Worm (Caenorhabditis elegans) whole organism, L2 larva: ENCODE measurements around the gene F23D12.4.

Source experiments
- ama-1 ChIP-seq: fragments of 150-350 bp; optimal IDR thresholded peaks from 2 replicates; lab custom pipeline; 2018; ENCODE audit warnings: inconsistent platforms
- ceh-82 ChIP-seq: fragments of 150-350 bp; optimal IDR thresholded peaks from 2 replicates; lab custom pipeline; 2014; ENCODE audit warnings: missing biosample characterization, missing genetic modification characterization
- egl-27 ChIP-seq: sonication (generic microtip); optimal IDR thresholded peaks from 3 replicates; lab custom pipeline; 2017; ENCODE audit warnings: missing biosample characterization, missing genetic modification reagents, missing genetic modification characterization
- lin-11 ChIP-seq: fragments of 150-350 bp; sonication (generic microtip); optimal IDR thresholded peaks from 2 replicates; lab custom pipeline; 2014; ENCODE audit warnings: missing biosample characterization, missing genetic modification characterization, inconsistent platforms, mixed read lengths
- lin-13 ChIP-seq: fragments of 150-350 bp; optimal IDR thresholded peaks from 2 replicates; lab custom pipeline; 2014; ENCODE audit warnings: missing biosample characterization, missing genetic modification reagents, missing genetic modification characterization
- nhr-6 ChIP-seq: fragments of 150-350 bp; optimal IDR thresholded peaks from 2 replicates; lab custom pipeline; 2014; ENCODE audit warnings: missing biosample characterization, missing genetic modification characterization
- nhr-77 ChIP-seq: fragments of 150-350 bp; optimal IDR thresholded peaks from 2 replicates; lab custom pipeline; 2014; ENCODE audit warnings: missing biosample characterization, missing genetic modification characterization
- sem-4 ChIP-seq: fragments of 150-350 bp; optimal IDR thresholded peaks from 2 replicates; lab custom pipeline; 2014; ENCODE audit warnings: missing biosample characterization, missing genetic modification reagents, missing genetic modification characterization
- skn-1 ChIP-seq: sonication (generic microtip); optimal IDR thresholded peaks from 2 replicates; lab custom pipeline; 2017; ENCODE audit warnings: missing biosample characterization, missing genetic modification characterization
- unc-62 ChIP-seq: fragments of 150-350 bp; optimal IDR thresholded peaks from 2 replicates; lab custom pipeline; 2014; ENCODE audit warnings: missing biosample characterization, missing genetic modification reagents, missing genetic modification characterization
- ztf-11 ChIP-seq: sonication (generic microtip); optimal IDR thresholded peaks from 2 replicates; lab custom pipeline; 2017; ENCODE audit warnings: missing biosample characterization, missing genetic modification characterization

DNA sequence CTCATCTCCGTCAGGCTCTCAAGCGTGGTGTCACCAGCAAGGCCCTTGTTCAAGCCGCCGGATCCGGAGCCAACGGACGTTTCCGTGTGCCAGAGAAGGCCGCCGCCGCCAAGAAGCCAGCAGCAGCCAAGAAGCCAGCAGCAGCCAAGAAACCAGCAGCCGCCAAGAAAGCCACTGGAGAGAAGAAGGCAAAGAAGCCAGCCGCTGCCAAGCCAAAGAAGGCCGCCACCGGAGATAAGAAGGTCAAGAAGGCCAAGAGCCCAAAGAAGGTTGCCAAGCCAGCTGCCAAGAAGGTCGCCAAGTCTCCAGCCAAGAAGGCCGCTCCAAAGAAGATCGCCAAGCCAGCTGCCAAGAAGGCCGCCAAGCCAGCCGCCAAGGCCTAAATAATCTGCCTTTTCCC lies 45.7 kb downstream of the F23D12.4 start:
- TF ChIP-seq lin-11 (tag; lab: Kevin White, UChicago) (no peak), ama-1 (lab: Kevin White, UChicago) (no peak), skn-1 (tag; lab: Kevin White, UChicago) (no peak), egl-27 (tag; lab: Kevin White, UChicago) (no peak), ztf-11 (tag; lab: Kevin White, UChicago) (no peak), nhr-77 (no peak), sem-4 (no peak), unc-62 (GFP tag; lab: Kevin White, UChicago) (no peak), ceh-82 (no peak), nhr-6 (tag; lab: Kevin White, UChicago) (no peak), lin-13 (no peak)
